Fruit fly (Drosophila melanogaster) whole organism, embryonic: Measurements from ENCODE around the gene Cpr76Bc.

ENCODE experiments used
- CG11398 ChIP-seq: fragments of 200-800 bp; sonication (Bioruptor generic); optimal IDR thresholded peaks from 2 replicates; lab custom pipeline; 2016; ENCODE audit warnings: missing biosample characterization, missing genetic modification characterization
- CG11723 ChIP-seq: fragments of 200-800 bp; sonication (Bioruptor generic); optimal IDR thresholded peaks from 2 replicates; lab custom pipeline; 2017; ENCODE audit warnings: missing biosample characterization, mild to moderate bottlenecking, missing genetic modification characterization
- CG12942 ChIP-seq: fragments of 200-800 bp; sonication (Bioruptor generic); optimal IDR thresholded peaks from 3 replicates; lab custom pipeline; 2016; ENCODE audit warnings: missing biosample characterization, missing genetic modification characterization
- CG14050 ChIP-seq: fragments of 200-800 bp; sonication (Bioruptor generic); IDR thresholded peaks from 3 replicates; pipeline ENCODE4 v1.3.6; 2022; ENCODE audit warnings: missing biosample characterization, missing genetic modification characterization
- CG14710 ChIP-seq: fragments of 200-800 bp; sonication (Bioruptor generic); optimal IDR thresholded peaks from 3 replicates; lab custom pipeline; 2019; ENCODE audit warnings: missing biosample characterization, mild to moderate bottlenecking, missing genetic modification characterization, moderate library complexity
- CG15011 ChIP-seq: fragments of 200-800 bp; sonication (Bioruptor generic); optimal IDR thresholded peaks from 3 replicates; lab custom pipeline; 2018; ENCODE audit warnings: missing biosample characterization, mild to moderate bottlenecking, missing genetic modification characterization
- CG1602 ChIP-seq: fragments of 200-800 bp; sonication (Bioruptor generic); optimal IDR thresholded peaks from 3 replicates; lab custom pipeline; 2016; ENCODE audit warnings: missing biosample characterization, missing genetic modification characterization
- CG17186 ChIP-seq: fragments of 200-800 bp; sonication (Bioruptor generic); optimal IDR thresholded peaks from 3 replicates; lab custom pipeline; 2017; ENCODE audit warnings: missing biosample characterization, missing genetic modification reagents, missing genetic modification characterization
- CG17912 ChIP-seq: fragments of 200-800 bp; sonication (Bioruptor generic); optimal IDR thresholded peaks from 2 replicates; lab custom pipeline; 2018; ENCODE audit warnings: missing biosample characterization, mild to moderate bottlenecking, missing genetic modification characterization
- CG18011 ChIP-seq: fragments of 200-800 bp; sonication (Bioruptor generic); optimal IDR thresholded peaks from 2 replicates; lab custom pipeline; 2017; ENCODE audit warnings: missing biosample characterization, missing genetic modification characterization, mild to moderate bottlenecking, moderate library complexity, missing genotype
- CG3163 ChIP-seq: fragments of 200-800 bp; sonication (Bioruptor generic); optimal IDR thresholded peaks from 3 replicates; lab custom pipeline; 2016; ENCODE audit warnings: missing biosample characterization, missing genetic modification characterization
- CG32772 ChIP-seq: fragments of 200-800 bp; sonication (Bioruptor generic); IDR thresholded peaks from 2 replicates; pipeline ENCODE4 v1.3.6; 2022; ENCODE audit warnings: missing biosample characterization, missing genetic modification characterization
- CG4424 ChIP-seq: fragments of 200-800 bp; sonication (Bioruptor generic); optimal IDR thresholded peaks from 3 replicates; lab custom pipeline; 2016; ENCODE audit warnings: missing biosample characterization, missing genetic modification characterization
- CG4820 ChIP-seq: fragments of 200-800 bp; sonication (Bioruptor generic); optimal IDR thresholded peaks from 3 replicates; lab custom pipeline; 2016; ENCODE audit warnings: missing biosample characterization, missing genetic modification characterization
- CG5245 ChIP-seq: fragments of 200-800 bp; sonication (Bioruptor generic); optimal IDR thresholded peaks from 3 replicates; lab custom pipeline; 2016; ENCODE audit warnings: missing biosample characterization, missing genetic modification characterization
- CG9215 ChIP-seq: fragments of 200-800 bp; sonication (Bioruptor generic); IDR thresholded peaks from 2 replicates; pipeline ENCODE4 v1.3.6; 2022; ENCODE audit warnings: missing biosample characterization, missing genetic modification characterization
- D19B ChIP-seq: fragments of 200-800 bp; sonication (Bioruptor generic); optimal IDR thresholded peaks from 2 replicates; lab custom pipeline; 2017; ENCODE audit warnings: missing biosample characterization, mild to moderate bottlenecking, missing genetic modification characterization
- Dek ChIP-seq: fragments of 200-800 bp; sonication (Bioruptor generic); optimal IDR thresholded peaks from 3 replicates; lab custom pipeline; 2019; ENCODE audit warnings: missing biosample characterization, mild to moderate bottlenecking, missing genetic modification characterization, moderate library complexity
- Dll ChIP-seq: fragments of 200-800 bp; sonication (Bioruptor generic); IDR thresholded peaks from 4 replicates; pipeline ENCODE4 v1.3.6; 2022; ENCODE audit warnings: missing biosample characterization, missing genetic modification characterization; ENCODE audit not compliant: partially characterized antibody
- HLH4C ChIP-seq: fragments of 200-800 bp; sonication (Bioruptor generic); IDR thresholded peaks from 3 replicates; pipeline ENCODE4 v1.3.6; 2022; ENCODE audit warnings: missing biosample characterization, missing genetic modification characterization; ENCODE audit not compliant: partially characterized antibody
- Kr ChIP-seq: fragments of 200-800 bp; sonication (Bioruptor generic); optimal IDR thresholded peaks from 2 replicates; lab custom pipeline; 2017; ENCODE audit warnings: missing biosample characterization, mild to moderate bottlenecking, missing genetic modification characterization
- Lpt ChIP-seq: fragments of >200 bp; optimal IDR thresholded peaks from 2 replicates; lab custom pipeline; 2018; ENCODE audit warnings: missing biosample characterization, missing genetic modification characterization
- MESR4 ChIP-seq: fragments of 200-800 bp; sonication (Bioruptor generic); optimal IDR thresholded peaks from 2 replicates; lab custom pipeline; 2018; ENCODE audit warnings: missing biosample characterization, mild to moderate bottlenecking, missing genetic modification characterization, moderate library complexity
- MTF-1 ChIP-seq: fragments of 200-800 bp; sonication (Bioruptor generic); optimal IDR thresholded peaks from 2 replicates; lab custom pipeline; 2018; ENCODE audit warnings: missing biosample characterization, mild to moderate bottlenecking, missing genetic modification characterization, borderline replicate concordance
- Meics ChIP-seq: fragments of 200-800 bp; sonication (Bioruptor generic); optimal IDR thresholded peaks from 2 replicates; lab custom pipeline; 2017; ENCODE audit warnings: missing biosample characterization, mild to moderate bottlenecking, missing genetic modification characterization
- Pdp1 ChIP-seq, 2 experiments: fragments of 200-800 bp; sonication (Bioruptor generic); optimal IDR thresholded peaks; 3 replicates each; lab custom pipeline; 2016; ENCODE audit warnings: missing biosample characterization in 2 of 2, missing genetic modification characterization in 2 of 2, mild to moderate bottlenecking in 1 of 2, moderate library complexity in 1 of 2
- Trl ChIP-seq, 3 experiments: fragments of >200 bp in 2 of 3; fragments of 200-800 bp in 1 of 3; sonication (Bioruptor generic) in 1 of 3; optimal IDR thresholded peaks; 2 replicates in 1 of 3; 3 replicates in 2 of 3; lab custom pipeline; 2016 to 2017; ENCODE audit warnings: missing biosample characterization in 1 of 3, missing genetic modification characterization in 1 of 3
- al ChIP-seq: fragments of 200-800 bp; sonication (Bioruptor generic); IDR thresholded peaks from 2 replicates; pipeline ENCODE4 v1.3.6; 2022; ENCODE audit warnings: missing biosample characterization, missing genetic modification characterization
- amos ChIP-seq: fragments of 200-800 bp; sonication (Bioruptor generic); IDR thresholded peaks from 2 replicates; pipeline ENCODE4 v1.3.6; 2022; ENCODE audit warnings: missing biosample characterization, missing genetic modification characterization; ENCODE audit not compliant: partially characterized antibody
- chif ChIP-seq, 2 experiments: fragments of 200-800 bp; sonication (Bioruptor generic); optimal IDR thresholded peaks; 3 replicates each; lab custom pipeline; 2016; ENCODE audit warnings: missing biosample characterization in 2 of 2, missing genetic modification characterization in 2 of 2
- chn ChIP-seq: fragments of 200-800 bp; sonication (Bioruptor generic); optimal IDR thresholded peaks from 2 replicates; lab custom pipeline; 2016; ENCODE audit warnings: missing biosample characterization, missing genetic modification characterization
- dan ChIP-seq: fragments of 200-800 bp; sonication (Bioruptor generic); IDR thresholded peaks from 2 replicates; pipeline ENCODE4 v1.3.6; 2022; ENCODE audit warnings: missing biosample characterization, missing genetic modification characterization
- danr ChIP-seq: fragments of 200-800 bp; sonication (Bioruptor generic); IDR thresholded peaks from 2 replicates; pipeline ENCODE4 v1.3.6; 2022; ENCODE audit warnings: missing biosample characterization, missing genetic modification characterization
- ewg ChIP-seq: fragments of 200-800 bp; sonication (Bioruptor generic); optimal IDR thresholded peaks from 3 replicates; lab custom pipeline; 2017; ENCODE audit warnings: mild to moderate bottlenecking, missing biosample characterization, missing genetic modification reagents, missing genetic modification characterization
- gcm ChIP-seq: fragments of 200-800 bp; sonication (Bioruptor generic); optimal IDR thresholded peaks from 2 replicates; lab custom pipeline; 2019; ENCODE audit warnings: missing biosample characterization, mild to moderate bottlenecking, missing genetic modification characterization, moderate library complexity
- gfzf ChIP-seq: fragments of 200-800 bp; sonication (Bioruptor generic); optimal IDR thresholded peaks from 2 replicates; lab custom pipeline; 2016; ENCODE audit warnings: missing biosample characterization, mild to moderate bottlenecking, missing genetic modification characterization, moderate library complexity
- gt ChIP-seq: fragments of 200-800 bp; sonication (Bioruptor generic); IDR thresholded peaks from 2 replicates; pipeline ENCODE4 v1.3.6; 2022; ENCODE audit warnings: missing biosample characterization, missing genetic modification characterization
- lab ChIP-seq: fragments of 200-800 bp; sonication (Bioruptor generic); optimal IDR thresholded peaks from 3 replicates; lab custom pipeline; 2017; ENCODE audit warnings: missing biosample characterization, missing genetic modification characterization, mild to moderate bottlenecking, moderate library complexity, missing genetic modification reagents
- lilli ChIP-seq: fragments of 200-800 bp; sonication (Bioruptor generic); optimal IDR thresholded peaks from 3 replicates; lab custom pipeline; 2016; ENCODE audit warnings: missing biosample characterization, missing genetic modification characterization
- pho ChIP-seq: fragments of 200-800 bp; sonication (Bioruptor generic); optimal IDR thresholded peaks from 2 replicates; lab custom pipeline; 2016; ENCODE audit warnings: missing biosample characterization, missing genetic modification characterization
- pros ChIP-seq: fragments of 200-800 bp; sonication (Bioruptor generic); optimal IDR thresholded peaks from 3 replicates; lab custom pipeline; 2019; ENCODE audit warnings: missing biosample characterization, mild to moderate bottlenecking, missing genetic modification characterization, moderate library complexity
- sc ChIP-seq, 3 experiments: fragments of >200 bp in 2 of 3; fragments of 200-800 bp in 1 of 3; sonication (Bioruptor generic) in 1 of 3; optimal IDR thresholded peaks; 2 replicates in 2 of 3; 3 replicates in 1 of 3; lab custom pipeline; 2017; ENCODE audit warnings: mild to moderate bottlenecking in 1 of 3, missing biosample characterization in 1 of 3, missing genetic modification characterization in 1 of 3, missing genetic modification reagents in 1 of 3
- sd ChIP-seq: fragments of 200-800 bp; sonication (Bioruptor generic); optimal IDR thresholded peaks from 3 replicates; lab custom pipeline; 2018; ENCODE audit warnings: missing biosample characterization, mild to moderate bottlenecking, missing genetic modification characterization, moderate library complexity
- sens ChIP-seq: fragments of 200-800 bp; sonication (Bioruptor generic); peaks from one replicate; lab custom pipeline; 2016; ENCODE audit warnings: missing biosample characterization, missing genetic modification characterization
- slou ChIP-seq: fragments of 200-800 bp; sonication (Bioruptor generic); optimal IDR thresholded peaks from 3 replicates; lab custom pipeline; 2016; ENCODE audit warnings: missing biosample characterization, missing genetic modification characterization
- sob ChIP-seq: fragments of 200-800 bp; sonication (Bioruptor generic); IDR thresholded peaks from 2 replicates; pipeline ENCODE4 v1.3.6; 2022; ENCODE audit warnings: missing biosample characterization, missing genetic modification characterization
- trh ChIP-seq: fragments of 200-800 bp; sonication (Bioruptor generic); optimal IDR thresholded peaks from 2 replicates; lab custom pipeline; 2016; ENCODE audit warnings: missing biosample characterization, missing genetic modification characterization
- unpg ChIP-seq: fragments of 200-800 bp; sonication (Bioruptor generic); optimal IDR thresholded peaks from 3 replicates; lab custom pipeline; 2018; ENCODE audit warnings: missing biosample characterization, mild to moderate bottlenecking, missing genetic modification characterization, moderate library complexity
- wek ChIP-seq: fragments of 200-800 bp; sonication (Bioruptor generic); optimal IDR thresholded peaks from 3 replicates; lab custom pipeline; 2018; ENCODE audit warnings: missing biosample characterization, mild to moderate bottlenecking, missing genetic modification characterization, moderate library complexity
- zen2 ChIP-seq: fragments of 200-800 bp; sonication (Bioruptor generic); IDR thresholded peaks from 3 replicates; pipeline ENCODE4 v1.3.6; 2022; ENCODE audit warnings: missing biosample characterization, missing genetic modification characterization; ENCODE audit not compliant: partially characterized antibody

The Cpr76Bc gene

dm6 chr3L:19561745-19562144, 41.0 kb downstream of the Cpr76Bc start (continued):
- TF ChIP-seq CG1602 (GFP tag; lab: Kevin White, UChicago) (no peak), CG3163 (GFP tag; lab: Kevin White, UChicago) (no peak), zen2 (GFP tag; lab: Robert Waterston, UW) (no peak), pros (GFP tag; lab: Kevin White, UChicago) (no peak), wek (no peak), CG32772 (GFP tag; lab: Robert Waterston, UW) (no peak), D19B (peak; percentile 16), CG15011 (GFP tag; lab: Kevin White, UChicago) (peak; percentile 42), CG11723 (no peak), CG12942 (GFP tag; lab: Kevin White, UChicago) (no peak), CG5245 (GFP tag; lab: Kevin White, UChicago) (no peak), Dll (GFP tag; lab: Robert Waterston, UW) (no peak), gcm (GFP tag; lab: Kevin White, UChicago) (no peak), trh (GFP tag; lab: Kevin White, UChicago) (no peak), CG4424 (GFP tag; lab: Kevin White, UChicago) (no peak), danr (GFP tag; lab: Robert Waterston, UW) (no peak), Lpt (no peak), MTF-1 (GFP tag; lab: Kevin White, UChicago) (no peak), sob (GFP tag; lab: Robert Waterston, UW) (no peak), ewg (GFP tag; lab: Kevin White, UChicago) (no peak), Trl (optimal IDR thresholded peaks at IDR 0.05; lab: Kevin White, UChicago) (no peak), Trl (GFP tag; optimal IDR thresholded peaks at IDR 0.05; lab: Kevin White, UChicago) (no peak), CG17912 (GFP tag; lab: Kevin White, UChicago) (no peak), chif (GFP tag; optimal IDR thresholded peaks at IDR 0.05; lab: Kevin White, UChicago) (no peak), Kr (no peak), lab (GFP tag; lab: Kevin White, UChicago) (peak; percentile 62), Dek (tag; lab: Kevin White, UChicago) (no peak), unpg (GFP tag; lab: Kevin White, UChicago) (peak; percentile 54), pho (GFP tag; lab: Kevin White, UChicago) (peak; percentile 37), sd (no peak), amos (GFP tag; lab: Robert Waterston, UW) (no peak), MESR4 (GFP tag; lab: Kevin White, UChicago) (no peak), sc (optimal IDR thresholded peaks at IDR 0.05; lab: Kevin White, UChicago) (no peak), sc (GFP tag; optimal IDR thresholded peaks at IDR 0.05; lab: Kevin White, UChicago) (no peak), CG17186 (GFP tag; lab: Kevin White, UChicago) (no peak), CG14050 (GFP tag; lab: Robert Waterston, UW) (no peak), Pdp1 (GFP tag; optimal IDR thresholded peaks at IDR 0.05; lab: Kevin White, UChicago) (no peak), al (GFP tag; lab: Robert Waterston, UW) (peak; percentile 45), CG14710 (tag; lab: Kevin White, UChicago) (no peak), HLH4C (GFP tag; lab: Robert Waterston, UW) (no peak), lilli (GFP tag; lab: Kevin White, UChicago) (peak; percentile 52), CG9215 (GFP tag; lab: Robert Waterston, UW) (no peak), sens (GFP tag; lab: Kevin White, UChicago) (no peak), CG18011 (no peak), gfzf (GFP tag; lab: Kevin White, UChicago) (no peak), Meics (peak; percentile 68), CG4820 (GFP tag; lab: Kevin White, UChicago) (no peak), slou (no peak), CG11398 (GFP tag; lab: Kevin White, UChicago) (no peak), gt (GFP tag; lab: Robert Waterston, UW) (no peak), chn (no peak), dan (GFP tag; lab: Robert Waterston, UW) (no peak)
